Fruit fly (Drosophila melanogaster) whole organism, embryonic: ENCODE results near the gene CG11811.

Source experiments
- CG14014 ChIP-seq: fragments of 200-800 bp; sonication (Bioruptor generic); IDR thresholded peaks from 2 replicates; pipeline ENCODE4 v1.3.6; 2022; ENCODE audit warnings: missing biosample characterization, missing genetic modification characterization
- CG2116 ChIP-seq: fragments of 200-800 bp; sonication (Bioruptor generic); optimal IDR thresholded peaks from 3 replicates; lab custom pipeline; 2018; ENCODE audit warnings: missing biosample characterization, mild to moderate bottlenecking, missing genetic modification characterization
- CG30020 ChIP-seq: fragments of 200-800 bp; optimal IDR thresholded peaks from 2 replicates; lab custom pipeline; 2019; ENCODE audit warnings: missing biosample characterization, mild to moderate bottlenecking, missing genetic modification characterization, moderate library complexity
- CG7928 ChIP-seq: fragments of 200-800 bp; sonication (Bioruptor generic); optimal IDR thresholded peaks from 2 replicates; lab custom pipeline; 2017; ENCODE audit warnings: missing biosample characterization, mild to moderate bottlenecking, missing genetic modification characterization
- HLH4C ChIP-seq: fragments of 200-800 bp; sonication (Bioruptor generic); IDR thresholded peaks from 3 replicates; pipeline ENCODE4 v1.3.6; 2022; ENCODE audit warnings: missing biosample characterization, missing genetic modification characterization; ENCODE audit not compliant: partially characterized antibody
- Vsx1 ChIP-seq: fragments of 200-800 bp; sonication (Bioruptor generic); optimal IDR thresholded peaks from 2 replicates; lab custom pipeline; 2017; ENCODE audit warnings: missing biosample characterization, mild to moderate bottlenecking, missing genetic modification characterization, missing genetic modification reagents
- ewg ChIP-seq: fragments of 200-800 bp; sonication (Bioruptor generic); optimal IDR thresholded peaks from 3 replicates; lab custom pipeline; 2017; ENCODE audit warnings: mild to moderate bottlenecking, missing biosample characterization, missing genetic modification reagents, missing genetic modification characterization

dm6 chr3L:10724810-10725444 is 34.1 kb downstream of the CG11811 start:
- TF ChIP-seq CG30020 (tag; lab: Kevin White, UChicago) (no peak), Vsx1 (GFP tag; lab: Kevin White, UChicago) (no peak), CG2116 (GFP tag; lab: Kevin White, UChicago) (no peak), ewg (GFP tag; lab: Kevin White, UChicago) (no peak), HLH4C (no peak), CG7928 (GFP tag; lab: Kevin White, UChicago) (no peak), CG14014 (GFP tag; lab: Robert Waterston, UW) (no peak)
